Fruit fly (Drosophila melanogaster) Kc167 (cell line): Measurements from ENCODE around the gene CG18094.

Source experiments
- Myc ChIP-seq: fragments of >200 bp; optimal IDR thresholded peaks from 2 replicates; lab custom pipeline; 2017; ENCODE audit warnings: missing external identifiers
- Sin3A ChIP-seq: fragments of >200 bp; optimal IDR thresholded peaks from 2 replicates; lab custom pipeline; 2018; ENCODE audit warnings: missing external identifiers
- h ChIP-seq: fragments of >200 bp; optimal IDR thresholded peaks from 3 replicates; lab custom pipeline; 2018; ENCODE audit warnings: missing external identifiers
- insv ChIP-seq: fragments of >200 bp; optimal IDR thresholded peaks from 3 replicates; lab custom pipeline; 2018; ENCODE audit warnings: missing external identifiers
- psq ChIP-seq: fragments of >200 bp; optimal IDR thresholded peaks from 2 replicates; lab custom pipeline; 2017; ENCODE audit warnings: missing external identifiers
- ttk ChIP-seq: sonication (Bioruptor generic); optimal IDR thresholded peaks from 2 replicates; lab custom pipeline; 2017; ENCODE audit warnings: missing external identifiers

Gene CG18094

dm6 chr2L:19489997-19490461, at the start of gene CG18094, which contains the start of gene CG10194:
CG18094 (plus strand) TSS chr2L:19490262.
CG10194 (minus strand) TSS chr2L:19490104.
- TF ChIP-seq Sin3A (lab: Kevin White, UChicago) = no peak
- no peak for TF ChIP-seq ttk (lab: Kevin White, UChicago)
- TF ChIP-seq Myc = no peak
- TF ChIP-seq h (lab: Kevin White, UChicago) = no peak
- TF ChIP-seq insv = no peak
- no peak for TF ChIP-seq psq (lab: Kevin White, UChicago)

DNA sequence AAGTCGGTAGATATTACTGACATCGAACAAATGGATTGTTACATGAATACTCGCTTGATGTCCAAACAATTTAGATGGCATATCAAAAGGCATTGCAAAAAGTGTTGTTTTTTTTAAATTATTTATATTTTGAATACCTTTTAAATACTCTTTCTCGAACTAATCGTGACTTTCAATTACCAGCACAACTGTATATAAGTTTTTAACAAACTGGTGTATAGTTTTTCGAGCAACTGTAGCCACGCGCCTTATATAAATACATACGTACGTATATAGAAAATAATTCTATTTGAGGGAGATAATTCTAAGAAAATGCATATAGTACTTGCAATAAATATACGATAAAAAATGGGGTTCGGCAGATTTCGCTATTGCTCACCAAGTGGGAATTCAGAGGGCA, 49.8 kb upstream of the CG18094 start:
- no peak for TF ChIP-seq psq (lab: Kevin White, UChicago)
- no peak for TF ChIP-seq ttk (lab: Kevin White, UChicago)
- TF ChIP-seq Sin3A (lab: Kevin White, UChicago) = no peak
- no peak for TF ChIP-seq h (lab: Kevin White, UChicago)
- TF ChIP-seq insv = no peak
- no peak for TF ChIP-seq Myc

DNA sequence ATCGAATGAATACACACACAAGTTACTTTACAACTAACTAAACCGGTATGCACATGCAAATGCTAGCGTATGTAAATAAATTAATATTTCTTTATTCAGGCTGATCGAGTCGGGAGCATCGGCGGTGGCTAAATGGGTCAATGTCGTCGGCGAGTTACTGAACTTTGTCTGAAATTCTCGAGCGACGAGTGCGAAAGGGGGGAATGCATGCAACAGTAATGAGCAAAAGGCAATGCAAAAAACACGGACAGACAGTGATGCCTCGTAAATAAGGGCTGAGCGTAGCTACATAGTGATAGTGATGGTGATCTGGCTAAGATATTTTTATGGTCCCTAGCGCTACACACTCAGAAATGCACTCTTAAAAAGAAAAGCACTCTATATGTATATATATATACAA, 49.3 kb upstream of the CG18094 start:
- TF ChIP-seq insv = no peak
- no peak for TF ChIP-seq h (lab: Kevin White, UChicago)
- no peak for TF ChIP-seq Sin3A (lab: Kevin White, UChicago)
- TF ChIP-seq ttk (lab: Kevin White, UChicago) = no peak
- TF ChIP-seq psq (lab: Kevin White, UChicago) = no peak
- no peak for TF ChIP-seq Myc

dm6 chr2L:19441339-19441738, 48.7 kb upstream of the CG18094 start:
- TF ChIP-seq psq (lab: Kevin White, UChicago) = no peak
- no peak for TF ChIP-seq h (lab: Kevin White, UChicago)
- TF ChIP-seq Sin3A (lab: Kevin White, UChicago) = no peak
- no peak for TF ChIP-seq ttk (lab: Kevin White, UChicago)
- no peak for TF ChIP-seq insv
- no peak for TF ChIP-seq Myc

- no peak for TF ChIP-seq Myc
- TF ChIP-seq Sin3A (lab: Kevin White, UChicago) = no peak
- TF ChIP-seq insv = no peak
- no peak for TF ChIP-seq psq (lab: Kevin White, UChicago)
- no peak for TF ChIP-seq ttk (lab: Kevin White, UChicago)
- no peak for TF ChIP-seq h (lab: Kevin White, UChicago)
Observed at dm6 chr2L:19441791-19442190, 48.3 kb upstream of the CG18094 start, which contains the start of gene RanGAP. RanGAP (plus strand) TSS chr2L:19441959.

dm6 chr2L:19442627-19443026, 47.4 kb upstream of the CG18094 start, which contains the start of gene CG10237:
CG10237 (minus strand) TSS chr2L:19442727.
- TF ChIP-seq h (lab: Kevin White, UChicago) (no peak), Myc (no peak), insv (no peak), psq (lab: Kevin White, UChicago) (no peak), Sin3A (lab: Kevin White, UChicago) (no peak), ttk (lab: Kevin White, UChicago) (no peak)

- no peak for TF ChIP-seq Myc
- no peak for TF ChIP-seq Sin3A (lab: Kevin White, UChicago)
- no peak for TF ChIP-seq h (lab: Kevin White, UChicago)
- no peak for TF ChIP-seq psq (lab: Kevin White, UChicago)
- TF ChIP-seq ttk (lab: Kevin White, UChicago) = no peak
- no peak for TF ChIP-seq insv
Observed at dm6 chr2L:19444734-19445140, 45.3 kb upstream of the CG18094 start, which contains the start of gene Hs2st. Hs2st (minus strand) TSS chr2L:19444750.

dm6 chr2L:19452535-19453317, 37.3 kb upstream of the CG18094 start:
- TF ChIP-seq psq (lab: Kevin White, UChicago) (no peak), ttk (lab: Kevin White, UChicago) (no peak), h (lab: Kevin White, UChicago) (no peak), Sin3A (lab: Kevin White, UChicago) (no peak), Myc (no peak), insv (no peak)

dm6 chr2L:19453381-19453780, 36.7 kb upstream of the CG18094 start, which contains the start of gene Top2:
Top2 (minus strand) TSS chr2L:19453490.
- TF ChIP-seq insv = no peak
- TF ChIP-seq ttk (lab: Kevin White, UChicago) = no peak
- no peak for TF ChIP-seq psq (lab: Kevin White, UChicago)
- TF ChIP-seq Sin3A (lab: Kevin White, UChicago) = no peak
- no peak for TF ChIP-seq h (lab: Kevin White, UChicago)
- no peak for TF ChIP-seq Myc

DNA sequence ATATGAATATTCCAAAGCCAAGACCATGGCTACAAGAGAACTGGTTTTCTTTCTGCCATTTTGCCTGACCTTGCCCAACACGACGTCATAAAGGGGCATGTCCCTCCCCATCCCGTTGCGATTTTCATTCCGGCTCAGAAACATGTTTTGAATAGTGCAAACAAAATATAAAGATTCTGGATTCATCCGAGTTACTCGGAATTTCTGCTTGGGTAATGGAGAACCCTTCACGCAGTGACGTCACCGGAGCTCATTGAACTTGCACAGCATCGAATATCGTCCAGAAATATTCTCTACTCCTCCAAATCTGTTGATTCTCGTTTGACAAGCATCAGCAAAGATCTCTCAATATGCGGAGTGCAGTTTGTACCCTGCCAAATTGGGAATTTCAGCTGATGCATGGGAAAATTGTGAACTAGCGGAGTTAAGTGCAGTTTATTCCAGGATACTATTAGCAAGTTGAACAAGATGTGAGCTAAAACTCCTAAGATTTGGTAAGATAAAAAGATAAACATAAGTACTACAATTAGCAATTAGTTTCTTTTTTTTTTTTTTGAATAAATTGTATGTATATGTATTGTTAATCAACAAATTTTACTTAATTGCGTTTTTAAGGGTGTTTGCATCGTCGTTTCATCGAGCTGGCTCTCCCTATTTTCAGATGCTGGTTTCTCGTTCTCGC, 35.9 kb upstream of the CG18094 start, which contains the start of gene CG10026:
Gene CG10026 (plus strand): TSS at position 187 of the 682 bp plus-strand sequence.
- TF ChIP-seq Sin3A (lab: Kevin White, UChicago) = no peak
- no peak for TF ChIP-seq h (lab: Kevin White, UChicago)
- no peak for TF ChIP-seq psq (lab: Kevin White, UChicago)
- TF ChIP-seq insv = no peak
- TF ChIP-seq ttk (lab: Kevin White, UChicago) = no peak
- TF ChIP-seq Myc = no peak

- TF ChIP-seq h (lab: Kevin White, UChicago) (no peak), ttk (lab: Kevin White, UChicago) (no peak), insv (no peak), Sin3A (lab: Kevin White, UChicago) (no peak), Myc (no peak), psq (lab: Kevin White, UChicago) (no peak)
Observed at dm6 chr2L:19455209-19455608, 34.9 kb upstream of the CG18094 start.
